Worm (Caenorhabditis elegans): ENCODE measurements around the gene jhdm-1.

DNA sequence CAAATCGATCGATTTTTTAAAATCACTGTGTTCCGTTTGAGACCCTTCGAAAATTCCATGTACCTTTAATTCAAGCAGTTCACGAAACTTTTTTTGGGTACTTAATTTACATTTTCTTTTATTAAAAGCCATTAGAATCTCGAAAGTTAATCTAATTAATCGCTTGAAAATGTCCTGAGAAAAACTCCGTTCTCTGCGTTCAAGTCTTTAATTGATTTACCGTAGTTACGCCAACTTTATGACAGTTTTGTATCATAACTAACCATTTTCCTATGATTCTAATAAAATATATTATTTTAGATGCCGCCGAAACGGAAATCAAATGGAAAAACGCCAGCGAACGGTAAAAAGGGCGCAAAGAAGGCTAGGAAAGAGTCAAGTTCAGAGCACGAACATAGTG lies at the start of gene jhdm-1:
- TF ChIP-seq unc-62 (GFP tag; optimal IDR thresholded peaks at IDR 0.05) = no peak
- TF ChIP-seq lin-54 (GFP tag; optimal IDR thresholded peaks at IDR 0.05) = no peak
- no peak for TF ChIP-seq F52B5.7 (tag; optimal IDR thresholded peaks at IDR 0.05)
- no peak for TF ChIP-seq dpl-1 (GFP tag; optimal IDR thresholded peaks at IDR 0.05)
